Fruit fly (Drosophila melanogaster) ovary, adult (tissue): ENCODE results near the gene TkR99D.

Source experiments
- CG17801 ChIP-seq: fragments of 200-800 bp; optimal IDR thresholded peaks from 2 replicates; lab custom pipeline; 2019; ENCODE audit warnings: missing biosample characterization, mild to moderate bottlenecking, missing genetic modification characterization, moderate library complexity; ENCODE audit not compliant: partially characterized antibody

The TkR99D gene

dm6 chr3R:29914246-29914645 lies 55.0 kb downstream of the TkR99D start, which contains the start of gene Capa:
Gene Capa, minus strand, starts transcription at chr3R:29914346.
- TF ChIP-seq CG17801 (GFP tag; lab: Kevin White, UChicago): no peak

dm6 chr3R:29907601-29908175 lies 61.6 kb downstream of the TkR99D start, which contains the start of gene CG31036:
Gene CG31036, plus strand, starts transcription at chr3R:29908107.
- TF ChIP-seq CG17801 (GFP tag; lab: Kevin White, UChicago): no peak

dm6 chr3R:29905164-29905563 lies 64.1 kb downstream of the TkR99D start, which contains the start of gene CG15515:
Gene CG15515, plus strand, starts transcription at chr3R:29905464.
- no peak for TF ChIP-seq CG17801 (GFP tag; lab: Kevin White, UChicago)

dm6 chr3R:29903775-29904356 lies 65.4 kb downstream of the TkR99D start, which contains the start of gene CG15517:
Gene CG15517, minus strand, starts transcription at chr3R:29903825.
- no peak for TF ChIP-seq CG17801 (GFP tag; lab: Kevin White, UChicago)
